1 fruit fly cellular context compared by ENCODE assay signal in genomic region chr3L:16710258-16711020, dm6.
TF ChIP-seq lines count a peak whose summit lies in the region.

No protein-coding gene starts in this region.

TF ChIP-seq in whole organism, embryonic, 481 proteins besides CTCF, POLR2A, EP300 and RAD21 (continued from another document):
- TF ChIP-seq Hand (GFP tag; optimal IDR thresholded peaks at IDR 0.05; lab: Kevin White, UChicago), result no peak
- TF ChIP-seq Xrp1 (GFP tag; IDR thresholded peaks at IDR 0.05; lab: Robert Waterston, UW), result peak; percentile 70
- no peak for TF ChIP-seq stwl (tag; optimal IDR thresholded peaks at IDR 0.05; lab: Kevin White, UChicago)
- peak; percentile 22; the same call in 1 of the 2 replicates for TF ChIP-seq CG9932 (GFP tag; IDR thresholded peaks at IDR 0.05; lab: Robert Waterston, UW)
- no peak for TF ChIP-seq eyg (GFP tag; optimal IDR thresholded peaks at IDR 0.05; lab: Kevin White, UChicago)
- TF ChIP-seq Hsf (GFP tag; optimal IDR thresholded peaks at IDR 0.05; lab: Kevin White, UChicago), result no peak
- TF ChIP-seq CG9817 (tag; optimal IDR thresholded peaks at IDR 0.05; lab: Kevin White, UChicago), result peak; percentile 24
- TF ChIP-seq CG11560 (tag; IDR thresholded peaks at IDR 0.05; lab: Robert Waterston, UW), result no peak
- no peak for TF ChIP-seq nerfin-2 (GFP tag; IDR thresholded peaks at IDR 0.05; lab: Robert Waterston, UW; ENCODE audit: partially characterized antibody)
- TF ChIP-seq CG11398 (GFP tag; optimal IDR thresholded peaks at IDR 0.05; lab: Kevin White, UChicago), result no peak
- TF ChIP-seq Ssrp (tag; optimal IDR thresholded peaks at IDR 0.05; lab: Kevin White, UChicago), result peak; percentile 6
- no peak for TF ChIP-seq ssp (GFP tag; IDR thresholded peaks at IDR 0.05; lab: Robert Waterston, UW)
- TF ChIP-seq CG2678 (tag; optimal IDR thresholded peaks at IDR 0.05; lab: Kevin White, UChicago), result peak; percentile 41
- no peak for TF ChIP-seq HLHmδ (GFP tag; optimal IDR thresholded peaks at IDR 0.05; lab: Kevin White, UChicago)
- peak in 1 of 3 experiments; percentile 12 for TF ChIP-seq lola (GFP tag; optimal IDR thresholded peaks at IDR 0.05; lab: Kevin White, UChicago)
- TF ChIP-seq CG10654 (GFP tag; optimal IDR thresholded peaks at IDR 0.05; lab: Kevin White, UChicago), result peak; percentile 41
- peak; percentile 21; the same call in 1 of the 3 replicates for TF ChIP-seq Optix (GFP tag; IDR thresholded peaks at IDR 0.05; lab: Robert Waterston, UW)
- TF ChIP-seq wek (GFP tag; optimal IDR thresholded peaks at IDR 0.05; lab: Kevin White, UChicago), result no peak
- peak; percentile 67 for TF ChIP-seq CG31441 (GFP tag; IDR thresholded peaks at IDR 0.05; lab: Robert Waterston, UW)
- 0 out of 2 replicates have a peak, but pooled peaks have one; percentile 42 for TF ChIP-seq Awh (GFP tag; IDR thresholded peaks at IDR 0.05; lab: Robert Waterston, UW)
- TF ChIP-seq Meics (GFP tag; optimal IDR thresholded peaks at IDR 0.05; lab: Kevin White, UChicago), result peak; percentile 18
- no peak for TF ChIP-seq CG2875 (GFP tag; optimal IDR thresholded peaks at IDR 0.05; lab: Kevin White, UChicago)
- TF ChIP-seq CG7963 (GFP tag; IDR thresholded peaks at IDR 0.05; lab: Robert Waterston, UW; ENCODE audit: partially characterized antibody), result no peak
- TF ChIP-seq E2f1 (GFP tag; IDR thresholded peaks at IDR 0.05; lab: Robert Waterston, UW), result 0 out of 2 replicates have a peak, but pooled peaks have one; percentile 30
- peak; percentile 20 for TF ChIP-seq CG7928 (GFP tag; optimal IDR thresholded peaks at IDR 0.05; lab: Kevin White, UChicago)
- peak; percentile 65 for TF ChIP-seq sens (GFP tag; lab: Kevin White, UChicago)
- TF ChIP-seq BEAF-32 (GFP tag; optimal IDR thresholded peaks at IDR 0.05; lab: Kevin White, UChicago), result no peak
- no peak for TF ChIP-seq CG13894 (tag; optimal IDR thresholded peaks at IDR 0.05; lab: Kevin White, UChicago)
- peak; percentile 10 for TF ChIP-seq salm (tag; optimal IDR thresholded peaks at IDR 0.05; lab: Kevin White, UChicago)
- TF ChIP-seq CG17328 (GFP tag; IDR thresholded peaks at IDR 0.05; lab: Robert Waterston, UW), result 0 out of 2 replicates have a peak, but pooled peaks have one; percentile 19
- no peak for TF ChIP-seq Sry-β (GFP tag; optimal IDR thresholded peaks at IDR 0.05; lab: Kevin White, UChicago)
- TF ChIP-seq Bdp1 (GFP tag; optimal IDR thresholded peaks at IDR 0.05; lab: Kevin White, UChicago), result no peak
- no peak for TF ChIP-seq croc (GFP tag; conservative IDR thresholded peaks at IDR 0.05; lab: Robert Waterston, UW)
- no peak for TF ChIP-seq ERR (GFP tag; optimal IDR thresholded peaks at IDR 0.05; lab: Kevin White, UChicago)
- TF ChIP-seq CG14441 (GFP tag; IDR thresholded peaks at IDR 0.05; lab: Robert Waterston, UW), result peak; percentile 63
- peak; percentile 35; the same call in 1 of the 2 replicates for TF ChIP-seq HLH3B (GFP tag; IDR thresholded peaks at IDR 0.05; lab: Robert Waterston, UW)
- no peak for TF ChIP-seq cwo (GFP tag; optimal IDR thresholded peaks at IDR 0.05; lab: Kevin White, UChicago)
- TF ChIP-seq corto (GFP tag; optimal IDR thresholded peaks at IDR 0.05; lab: Kevin White, UChicago), result no peak
- no peak for TF ChIP-seq HmgZ (tag; optimal IDR thresholded peaks at IDR 0.05; lab: Kevin White, UChicago)
- TF ChIP-seq CG16863 (GFP tag; optimal IDR thresholded peaks at IDR 0.05; lab: Kevin White, UChicago), result no peak
- TF ChIP-seq CG7745 (tag; optimal IDR thresholded peaks at IDR 0.05; lab: Kevin White, UChicago), result no peak
- no peak for TF ChIP-seq Atf3 (GFP tag; optimal IDR thresholded peaks at IDR 0.05; lab: Kevin White, UChicago)
- no peak for TF ChIP-seq pb (GFP tag; optimal IDR thresholded peaks at IDR 0.05; lab: Kevin White, UChicago)
- TF ChIP-seq HHEX (GFP tag; optimal IDR thresholded peaks at IDR 0.05; lab: Kevin White, UChicago), result peak; percentile 31
- no peak for TF ChIP-seq org-1 (GFP tag; optimal IDR thresholded peaks at IDR 0.05; lab: Kevin White, UChicago)
- peak; percentile 19 for TF ChIP-seq CG14710 (tag; optimal IDR thresholded peaks at IDR 0.05; lab: Kevin White, UChicago)
- no peak for TF ChIP-seq CG2889 (GFP tag; IDR thresholded peaks at IDR 0.05; lab: Robert Waterston, UW)
- TF ChIP-seq sob (GFP tag; IDR thresholded peaks at IDR 0.05; lab: Robert Waterston, UW), result 0 out of 2 replicates have a peak, but pooled peaks have one; percentile 13
- TF ChIP-seq GATAe (GFP tag; conservative IDR thresholded peaks at IDR 0.05; lab: Robert Waterston, UW), result no peak
- no peak for TF ChIP-seq Ets97D (GFP tag; optimal IDR thresholded peaks at IDR 0.05; lab: Kevin White, UChicago)
- TF ChIP-seq Mad (GFP tag; optimal IDR thresholded peaks at IDR 0.05; lab: Kevin White, UChicago), result no peak
- TF ChIP-seq CG8765 (GFP tag; IDR thresholded peaks at IDR 0.05; lab: Robert Waterston, UW), result peak; percentile 46
- TF ChIP-seq CG18262 (tag; optimal IDR thresholded peaks at IDR 0.05; lab: Kevin White, UChicago), result peak; percentile 58
- no peak for TF ChIP-seq ewg (GFP tag; optimal IDR thresholded peaks at IDR 0.05; lab: Kevin White, UChicago)
- no peak for TF ChIP-seq sens-2 (GFP tag; IDR thresholded peaks at IDR 0.05; lab: Robert Waterston, UW)
- TF ChIP-seq CG17186 (GFP tag; optimal IDR thresholded peaks at IDR 0.05; lab: Kevin White, UChicago), result no peak
- TF ChIP-seq Opbp (GFP tag; IDR thresholded peaks at IDR 0.05; lab: Robert Waterston, UW; ENCODE audit: partially characterized antibody), result no peak
- TF ChIP-seq chinmo (GFP tag; IDR thresholded peaks at IDR 0.05; lab: Robert Waterston, UW; ENCODE audit: partially characterized antibody), result 0 out of 4 replicates have a peak, but pooled peaks have one; percentile 46
- no peak for TF ChIP-seq CG3065 (GFP tag; optimal IDR thresholded peaks at IDR 0.05; lab: Kevin White, UChicago)
- no peak for TF ChIP-seq Sox100B (GFP tag; optimal IDR thresholded peaks at IDR 0.05; lab: Kevin White, UChicago)
- TF ChIP-seq CG10565 (GFP tag; optimal IDR thresholded peaks at IDR 0.05; lab: Kevin White, UChicago), result no peak
- TF ChIP-seq vfl (GFP tag; optimal IDR thresholded peaks at IDR 0.05; lab: Kevin White, UChicago), result no peak
- TF ChIP-seq Aef1 (GFP tag; IDR thresholded peaks at IDR 0.05; lab: Robert Waterston, UW), result peak; percentile 50; the same call in 2 of the 3 replicates
- no peak for TF ChIP-seq pho (GFP tag; optimal IDR thresholded peaks at IDR 0.05; lab: Kevin White, UChicago)
- peak; percentile 74 for TF ChIP-seq CG18599 (GFP tag; optimal IDR thresholded peaks at IDR 0.05; lab: Kevin White, UChicago)
- peak; percentile 60 for TF ChIP-seq Fer1 (GFP tag; optimal IDR thresholded peaks at IDR 0.05; lab: Kevin White, UChicago)
- no peak for TF ChIP-seq gcm2 (GFP tag; optimal IDR thresholded peaks at IDR 0.05; lab: Kevin White, UChicago)
- TF ChIP-seq wdn (GFP tag; IDR thresholded peaks at IDR 0.05; lab: Robert Waterston, UW), result no peak
- TF ChIP-seq CG18476 (GFP tag; optimal IDR thresholded peaks at IDR 0.05; lab: Kevin White, UChicago), result no peak
- peak; percentile 44 for TF ChIP-seq CG12391 (tag; optimal IDR thresholded peaks at IDR 0.05; lab: Kevin White, UChicago)
- no peak for TF ChIP-seq oc (tag; optimal IDR thresholded peaks at IDR 0.05; lab: Kevin White, UChicago)
- no peak for TF ChIP-seq fd64A (GFP tag; optimal IDR thresholded peaks at IDR 0.05; lab: Kevin White, UChicago)
- peak; percentile 51 for TF ChIP-seq slbo (GFP tag; IDR thresholded peaks at IDR 0.05; lab: Robert Waterston, UW)
- TF ChIP-seq sr (GFP tag; IDR thresholded peaks at IDR 0.05; lab: Robert Waterston, UW), result no peak; the same call in 2 of the 3 replicates
- no peak for TF ChIP-seq CG6175 (GFP tag; IDR thresholded peaks at IDR 0.05; lab: Robert Waterston, UW)
- TF ChIP-seq CG32532 (GFP tag; IDR thresholded peaks at IDR 0.05; lab: Robert Waterston, UW), result peak; percentile 74
- TF ChIP-seq CG13287 (GFP tag; IDR thresholded peaks at IDR 0.05; lab: Robert Waterston, UW; ENCODE audit: partially characterized antibody), result no peak
- TF ChIP-seq CG8388 (GFP tag; optimal IDR thresholded peaks at IDR 0.05; lab: Kevin White, UChicago), result peak; percentile 59
- no peak; the same call in 1 of the 2 replicates for TF ChIP-seq CG4360 (GFP tag; IDR thresholded peaks at IDR 0.05; lab: Robert Waterston, UW)
- peak; percentile 59 for TF ChIP-seq Abd-B (GFP tag; optimal IDR thresholded peaks at IDR 0.05; lab: Kevin White, UChicago)
- TF ChIP-seq ara (GFP tag; IDR thresholded peaks at IDR 0.05; lab: Robert Waterston, UW), result 0 out of 2 replicates have a peak, but pooled peaks have one; percentile 16
- TF ChIP-seq CG11093 (GFP tag; IDR thresholded peaks at IDR 0.05; lab: Robert Waterston, UW), result no peak
- no peak for TF ChIP-seq cas (GFP tag; IDR thresholded peaks at IDR 0.05; lab: Robert Waterston, UW)
- peak; percentile 37 for TF ChIP-seq gsb-n (tag; optimal IDR thresholded peaks at IDR 0.05; lab: Kevin White, UChicago)
- peak; percentile 54 for TF ChIP-seq CG7556 (GFP tag; optimal IDR thresholded peaks at IDR 0.05; lab: Kevin White, UChicago)
- no peak for TF ChIP-seq CG12219 (GFP tag; optimal IDR thresholded peaks at IDR 0.05; lab: Kevin White, UChicago)
- no peak for TF ChIP-seq pros (GFP tag; optimal IDR thresholded peaks at IDR 0.05; lab: Kevin White, UChicago)
- no peak for TF ChIP-seq CG14860 (GFP tag; IDR thresholded peaks at IDR 0.05; lab: Robert Waterston, UW; ENCODE audit: partially characterized antibody)
- no peak for TF ChIP-seq Ravus (GFP tag; IDR thresholded peaks at IDR 0.05; lab: Robert Waterston, UW)
- TF ChIP-seq CG18619 (GFP tag; optimal IDR thresholded peaks at IDR 0.05; lab: Kevin White, UChicago), result no peak
- no peak for TF ChIP-seq otp (GFP tag; IDR thresholded peaks at IDR 0.05; lab: Robert Waterston, UW)
- TF ChIP-seq CG4730 (GFP tag; IDR thresholded peaks at IDR 0.05; lab: Robert Waterston, UW), result no peak
- TF ChIP-seq CG6854 (GFP tag; optimal IDR thresholded peaks at IDR 0.05; lab: Kevin White, UChicago), result no peak
- no peak for TF ChIP-seq hkb (optimal IDR thresholded peaks at IDR 0.05; lab: Kevin White, UChicago)
- no peak for TF ChIP-seq hkb (GFP tag; IDR thresholded peaks at IDR 0.05; lab: Robert Waterston, UW)
- TF ChIP-seq ap (GFP tag; IDR thresholded peaks at IDR 0.05; lab: Robert Waterston, UW), result no peak
- TF ChIP-seq CG8089 (GFP tag; optimal IDR thresholded peaks at IDR 0.05; lab: Kevin White, UChicago), result no peak
- peak; percentile 43 for TF ChIP-seq Ada2b (GFP tag; IDR thresholded peaks at IDR 0.05; lab: Robert Waterston, UW)
- no peak for TF ChIP-seq Hey (tag; optimal IDR thresholded peaks at IDR 0.05; lab: Kevin White, UChicago)
- TF ChIP-seq br (optimal IDR thresholded peaks at IDR 0.05; lab: Kevin White, UChicago), result no peak
- peak; percentile 1 for TF ChIP-seq CG30431 (GFP tag; optimal IDR thresholded peaks at IDR 0.05; lab: Kevin White, UChicago)
- TF ChIP-seq CG1233 (GFP tag; optimal IDR thresholded peaks at IDR 0.05; lab: Kevin White, UChicago), result no peak
- TF ChIP-seq CG8924 (tag; optimal IDR thresholded peaks at IDR 0.05; lab: Kevin White, UChicago), result peak; percentile 68
- no peak for TF ChIP-seq Rx (GFP tag; IDR thresholded peaks at IDR 0.05; lab: Robert Waterston, UW)
- peak; percentile 75; the same call in 2 of the 3 replicates for TF ChIP-seq Dbx (GFP tag; IDR thresholded peaks at IDR 0.05; lab: Robert Waterston, UW)
- TF ChIP-seq jigr1 (GFP tag; IDR thresholded peaks at IDR 0.05; lab: Robert Waterston, UW), result no peak
- no peak for TF ChIP-seq Chrac-16 (GFP tag; optimal IDR thresholded peaks at IDR 0.05; lab: Kevin White, UChicago)
- peak; percentile 14 for TF ChIP-seq CG2116 (GFP tag; optimal IDR thresholded peaks at IDR 0.05; lab: Kevin White, UChicago)
- TF ChIP-seq CG15479 (GFP tag; optimal IDR thresholded peaks at IDR 0.05; lab: Kevin White, UChicago), result no peak
- TF ChIP-seq stc (GFP tag; IDR thresholded peaks at IDR 0.05; lab: Robert Waterston, UW), result no peak; the same call in 1 of the 2 replicates
- peak; percentile 59 for TF ChIP-seq CG3281 (GFP tag; optimal IDR thresholded peaks at IDR 0.05; lab: Kevin White, UChicago)
- peak; percentile 9; the same call in 1 of the 2 replicates for TF ChIP-seq Taf1 (GFP tag; IDR thresholded peaks at IDR 0.05; lab: Robert Waterston, UW)
- no peak for TF ChIP-seq CG2202 (tag; optimal IDR thresholded peaks at IDR 0.05; lab: Kevin White, UChicago)
- no peak for TF ChIP-seq CG14965 (GFP tag; optimal IDR thresholded peaks at IDR 0.05; lab: Kevin White, UChicago; ENCODE audit: borderline replicate concordance)
- TF ChIP-seq CG42726 (GFP tag; IDR thresholded peaks at IDR 0.05; lab: Robert Waterston, UW; ENCODE audit: partially characterized antibody), result no peak
- TF ChIP-seq gem (tag; optimal IDR thresholded peaks at IDR 0.05; lab: Kevin White, UChicago), result peak; percentile 75
- TF ChIP-seq Elba2 (GFP tag; optimal IDR thresholded peaks at IDR 0.05; lab: Kevin White, UChicago), result no peak
- no peak for TF ChIP-seq CG13123 (GFP tag; optimal IDR thresholded peaks at IDR 0.05; lab: Kevin White, UChicago)
- TF ChIP-seq Tbp (GFP tag; optimal IDR thresholded peaks at IDR 0.05; lab: Kevin White, UChicago), result no peak
- TF ChIP-seq ATbp (GFP tag; optimal IDR thresholded peaks at IDR 0.05; lab: Kevin White, UChicago), result peak; percentile 15
- no peak for TF ChIP-seq scrt (GFP tag; optimal IDR thresholded peaks at IDR 0.05; lab: Kevin White, UChicago)
- TF ChIP-seq mld (GFP tag; IDR thresholded peaks at IDR 0.05; lab: Robert Waterston, UW; ENCODE audit: partially characterized antibody), result no peak
- TF ChIP-seq NFAT (GFP tag; IDR thresholded peaks at IDR 0.05; lab: Robert Waterston, UW), result 0 out of 2 replicates have a peak, but pooled peaks have one; percentile 25
- TF ChIP-seq CG34376 (GFP tag; optimal IDR thresholded peaks at IDR 0.05; lab: Kevin White, UChicago), result no peak
- peak; percentile 29; the same call in 1 of the 2 replicates for TF ChIP-seq CG3847 (GFP tag; IDR thresholded peaks at IDR 0.05; lab: Robert Waterston, UW)
- no peak for TF ChIP-seq Doc3 (GFP tag; IDR thresholded peaks at IDR 0.05; lab: Robert Waterston, UW; ENCODE audit: partially characterized antibody)
- no peak for TF ChIP-seq CG32767 (GFP tag; IDR thresholded peaks at IDR 0.05; lab: Robert Waterston, UW)
- TF ChIP-seq CG31365 (tag; optimal IDR thresholded peaks at IDR 0.05; lab: Kevin White, UChicago), result no peak
- TF ChIP-seq zfh1 (GFP tag; IDR thresholded peaks at IDR 0.05; lab: Robert Waterston, UW), result 0 out of 3 replicates have a peak, but pooled peaks have one; percentile 32
- TF ChIP-seq E2f2 (GFP tag; IDR thresholded peaks at IDR 0.05; lab: Robert Waterston, UW), result peak; percentile 28; the same call in 1 of the 2 replicates
- TF ChIP-seq CG3726 (GFP tag; IDR thresholded peaks at IDR 0.05; lab: Robert Waterston, UW), result no peak
